Worm (Caenorhabditis elegans) whole organism, early embryonic: ENCODE data around the gene F54D5.4.
A peak's percentile ranks its signal among the peaks of the same experiment; 100 is the strongest.

Source experiments
- B0310.2 ChIP-seq: sonication (generic microtip); optimal IDR thresholded peaks from 2 replicates; lab custom pipeline; 2016; ENCODE audit warnings: mild to moderate bottlenecking, missing genetic modification characterization, missing compliant biosample characterization
- F13C5.2 ChIP-seq: sonication (generic microtip); optimal IDR thresholded peaks from 2 replicates; lab custom pipeline; 2017; ENCODE audit warnings: mild to moderate bottlenecking, missing genetic modification characterization, inconsistent platforms, missing compliant biosample characterization
- aly-1 ChIP-seq: sonication (generic microtip); optimal IDR thresholded peaks from 2 replicates; lab custom pipeline; 2016; ENCODE audit warnings: missing genetic modification characterization, missing compliant biosample characterization
- ama-1 ChIP-seq: fragments of 150-350 bp; optimal IDR thresholded peaks from 2 replicates; lab custom pipeline; 2014
- ceh-13 ChIP-seq: fragments of 200-800 bp; sonication (Bioruptor generic); optimal IDR thresholded peaks from 2 replicates; lab custom pipeline; 2018; ENCODE audit warnings: mild to moderate bottlenecking, missing genetic modification characterization, missing compliant biosample characterization
- ceh-36 ChIP-seq: sonication (generic microtip); optimal IDR thresholded peaks from 2 replicates; lab custom pipeline; 2016; ENCODE audit warnings: missing genetic modification characterization, inconsistent platforms, missing compliant biosample characterization
- ets-7 ChIP-seq: sonication (generic microtip); optimal IDR thresholded peaks from 2 replicates; lab custom pipeline; 2016; ENCODE audit warnings: missing genotype, missing genetic modification characterization, missing compliant biosample characterization
- flt-1 ChIP-seq: fragments of 200-800 bp; sonication (Bioruptor generic); IDR thresholded peaks from 2 replicates; pipeline ENCODE4 v1.3.6; 2022; ENCODE audit warnings: missing genetic modification characterization, missing compliant biosample characterization
- hmbx-1 ChIP-seq: sonication (generic microtip); optimal IDR thresholded peaks from 2 replicates; lab custom pipeline; 2016; ENCODE audit warnings: mild to moderate bottlenecking, missing genetic modification characterization, missing compliant biosample characterization
- hmg-4 ChIP-seq: fragments of 200-800 bp; sonication (Bioruptor generic); optimal IDR thresholded peaks from 2 replicates; lab custom pipeline; 2018; ENCODE audit warnings: mild to moderate bottlenecking, missing genetic modification characterization, missing compliant biosample characterization
- hnd-1 ChIP-seq: sonication (generic microtip); optimal IDR thresholded peaks from 2 replicates; lab custom pipeline; 2016; ENCODE audit warnings: missing genetic modification characterization, missing compliant biosample characterization
- pes-1 ChIP-seq: fragments of 200-800 bp; sonication (Bioruptor generic); IDR thresholded peaks from 2 replicates; pipeline ENCODE4 v1.3.6; 2022; ENCODE audit warnings: missing genetic modification reagents, missing genetic modification characterization, missing compliant biosample characterization
- scrt-1 ChIP-seq: fragments of 200-800 bp; sonication (Bioruptor generic); IDR thresholded peaks from 2 replicates; pipeline ENCODE4 v1.3.6; 2022; ENCODE audit warnings: missing genetic modification characterization, missing compliant biosample characterization
- sea-1 ChIP-seq: fragments of 200-800 bp; sonication (Bioruptor generic); conservative IDR thresholded peaks from 2 replicates; pipeline ENCODE4 v1.3.6; 2022; ENCODE audit warnings: missing genetic modification characterization, missing compliant biosample characterization
- tbx-11 ChIP-seq: fragments of 200-800 bp; sonication (Bioruptor generic); IDR thresholded peaks from 2 replicates; pipeline ENCODE4 v1.3.6; 2022; ENCODE audit warnings: missing genetic modification characterization, missing compliant biosample characterization
- tbx-37 ChIP-seq: fragments of 200-800 bp; sonication (Bioruptor generic); conservative IDR thresholded peaks from 2 replicates; pipeline ENCODE4 v1.3.6; 2022; ENCODE audit warnings: missing genetic modification reagents, missing genetic modification characterization, missing compliant biosample characterization
- tra-4 ChIP-seq: sonication (generic microtip); optimal IDR thresholded peaks from 2 replicates; lab custom pipeline; 2017; ENCODE audit warnings: missing genetic modification characterization, missing compliant biosample characterization

The F54D5.4 gene

DNA sequence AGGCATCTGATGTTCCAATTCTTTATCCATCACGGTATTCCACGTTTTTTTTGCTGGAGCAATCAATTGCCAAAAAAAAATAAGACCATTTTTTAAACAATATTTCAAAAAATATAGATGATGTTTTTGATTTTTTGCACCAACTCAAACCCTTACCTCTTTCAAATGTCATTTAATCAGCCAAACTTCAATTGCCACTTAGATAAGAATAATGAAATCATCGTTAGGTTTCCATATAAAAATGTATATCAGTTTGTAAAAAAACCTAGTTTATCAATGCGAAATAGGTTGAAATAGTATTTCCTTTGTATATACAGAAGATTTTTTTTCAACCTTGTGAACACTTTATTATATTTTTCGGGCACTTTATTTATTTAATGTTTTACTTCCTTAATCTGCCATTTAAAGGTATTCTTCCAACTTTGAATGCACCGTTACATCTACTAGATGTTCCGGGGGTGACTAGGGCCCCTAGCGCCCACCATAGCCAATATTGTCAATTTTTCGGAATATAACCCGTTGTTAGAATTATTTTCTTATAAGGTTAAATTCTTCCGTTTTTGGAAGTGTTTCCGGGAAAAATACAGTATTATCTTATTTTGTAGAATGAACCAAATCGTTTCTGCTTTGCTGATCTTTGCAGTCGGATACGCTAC, at the start of gene F54D5.4, which contains the start of gene F54D5.23:
Gene F54D5.4 (plus strand): TSS at position 606 of the 656 bp plus-strand sequence.
Gene F54D5.23 (minus strand): TSS at position 75 of the 656 bp plus-strand sequence.
- TF ChIP-seq ceh-13 (GFP tag; lab: Kevin White, UChicago) (no peak), aly-1 (tag; lab: Kevin White, UChicago) (no peak), hmbx-1 (tag; lab: Kevin White, UChicago) (no peak), ama-1 (lab: Kevin White, UChicago) (no peak), B0310.2 (tag; lab: Kevin White, UChicago) (no peak), hnd-1 (no peak), F13C5.2 (no peak), tra-4 (no peak), ets-7 (no peak), hmg-4 (GFP tag; lab: Kevin White, UChicago) (no peak), scrt-1 (GFP tag; lab: Robert Waterston, UW) (no peak), ceh-36 (tag; lab: Kevin White, UChicago) (no peak), tbx-11 (no peak), tbx-37 (GFP tag; lab: Robert Waterston, UW) (no peak)

DNA sequence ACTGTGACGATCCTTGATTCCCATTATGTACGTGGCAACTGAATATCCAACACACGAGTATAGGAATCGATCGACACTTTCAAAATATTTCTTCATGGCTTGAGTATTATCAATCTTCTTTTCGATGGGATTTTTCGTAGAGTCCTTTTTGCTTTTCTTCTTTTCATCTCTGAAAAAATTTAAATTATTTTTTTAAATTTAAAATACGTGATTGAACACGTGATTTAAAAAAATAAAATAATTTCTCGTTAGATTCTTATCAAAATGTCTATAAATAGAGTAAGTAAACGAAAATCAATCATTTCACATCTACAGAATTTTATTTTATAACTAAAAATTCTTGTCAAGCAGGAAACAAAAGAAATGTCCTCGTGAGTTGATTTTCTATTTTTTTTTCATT, 48.3 kb upstream of the F54D5.4 start, which contains the start of gene Y62F5A.10:
Gene Y62F5A.10 (plus strand): TSS at position 301 of the 400 bp plus-strand sequence.
- TF ChIP-seq hmg-4 (GFP tag; lab: Kevin White, UChicago), result no peak
- TF ChIP-seq ama-1 (lab: Kevin White, UChicago), result no peak
- TF ChIP-seq F13C5.2, result no peak
- no peak for TF ChIP-seq ceh-13 (GFP tag; lab: Kevin White, UChicago)

DNA sequence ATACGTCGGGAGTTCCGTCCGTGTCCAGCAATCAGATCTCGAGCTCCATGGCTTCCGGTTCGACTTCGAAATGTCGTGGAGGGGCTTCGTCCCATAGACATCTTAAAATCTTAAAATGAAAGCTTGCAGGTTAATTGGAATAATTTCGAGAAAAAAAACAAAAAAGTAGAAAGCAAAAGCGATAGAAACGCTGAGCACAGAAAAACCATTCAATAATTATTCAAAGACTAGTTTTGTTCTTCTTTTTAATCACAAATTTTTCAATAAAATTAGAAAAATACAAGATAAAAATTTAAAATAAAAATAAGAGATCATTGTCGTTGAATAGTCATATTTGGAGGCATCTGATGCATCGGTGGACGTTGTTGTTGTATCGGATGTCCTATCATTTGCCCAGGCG, 42.7 kb upstream of the F54D5.4 start, which contains the start of gene age-1:
Gene age-1 (minus strand): TSS at position 101 of the 400 bp plus-strand sequence.
- TF ChIP-seq ama-1 (lab: Kevin White, UChicago) (no peak), aly-1 (tag; lab: Kevin White, UChicago) (no peak), hmbx-1 (tag; lab: Kevin White, UChicago) (no peak), hnd-1 (no peak), ets-7 (no peak), flt-1 (GFP tag; lab: Robert Waterston, UW) (no peak), tbx-11 (no peak), sea-1 (GFP tag; lab: Robert Waterston, UW) (no peak), tbx-37 (GFP tag; lab: Robert Waterston, UW) (no peak), tra-4 (no peak), F13C5.2 (no peak), B0310.2 (tag; lab: Kevin White, UChicago) (no peak), ceh-36 (tag; lab: Kevin White, UChicago) (no peak), hmg-4 (GFP tag; lab: Kevin White, UChicago) (no peak), pes-1 (GFP tag; lab: Robert Waterston, UW) (no peak), ceh-13 (GFP tag; lab: Kevin White, UChicago) (no peak), scrt-1 (GFP tag; lab: Robert Waterston, UW) (no peak)

DNA sequence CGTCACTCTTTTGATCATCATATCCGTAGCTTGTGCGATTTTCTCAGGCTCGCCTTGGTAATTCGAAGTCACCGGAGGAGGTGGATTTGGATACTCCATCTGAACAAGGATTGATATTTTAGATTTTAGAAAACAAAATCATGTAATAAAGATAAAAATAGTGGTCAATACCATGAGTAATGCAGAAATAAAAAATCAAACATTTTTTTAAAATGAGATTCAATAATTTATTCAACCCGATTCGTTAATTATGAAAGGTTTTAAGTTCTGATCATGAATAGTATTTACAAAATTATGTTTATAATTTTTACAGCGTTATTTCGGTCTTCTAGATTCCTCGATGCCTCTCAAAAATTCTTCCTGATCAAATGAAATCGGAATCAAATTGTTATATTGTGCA, 35.9 kb upstream of the F54D5.4 start, which contains the start of gene mdt-8:
Gene mdt-8 (minus strand): TSS at position 101 of the 400 bp plus-strand sequence.
- TF ChIP-seq tbx-37 (GFP tag; lab: Robert Waterston, UW) (no peak), aly-1 (tag; lab: Kevin White, UChicago) (no peak), B0310.2 (tag; lab: Kevin White, UChicago) (no peak), ets-7 (no peak), tbx-11 (no peak), flt-1 (GFP tag; lab: Robert Waterston, UW) (no peak), F13C5.2 (no peak), ama-1 (lab: Kevin White, UChicago) (no peak), hmg-4 (GFP tag; lab: Kevin White, UChicago) (no peak), pes-1 (GFP tag; lab: Robert Waterston, UW) (no peak), ceh-36 (tag; lab: Kevin White, UChicago) (no peak), sea-1 (GFP tag; lab: Robert Waterston, UW) (no peak), scrt-1 (GFP tag; lab: Robert Waterston, UW) (no peak), hmbx-1 (tag; lab: Kevin White, UChicago) (no peak), tra-4 (no peak), ceh-13 (GFP tag; lab: Kevin White, UChicago) (no peak), hnd-1 (no peak)

DNA sequence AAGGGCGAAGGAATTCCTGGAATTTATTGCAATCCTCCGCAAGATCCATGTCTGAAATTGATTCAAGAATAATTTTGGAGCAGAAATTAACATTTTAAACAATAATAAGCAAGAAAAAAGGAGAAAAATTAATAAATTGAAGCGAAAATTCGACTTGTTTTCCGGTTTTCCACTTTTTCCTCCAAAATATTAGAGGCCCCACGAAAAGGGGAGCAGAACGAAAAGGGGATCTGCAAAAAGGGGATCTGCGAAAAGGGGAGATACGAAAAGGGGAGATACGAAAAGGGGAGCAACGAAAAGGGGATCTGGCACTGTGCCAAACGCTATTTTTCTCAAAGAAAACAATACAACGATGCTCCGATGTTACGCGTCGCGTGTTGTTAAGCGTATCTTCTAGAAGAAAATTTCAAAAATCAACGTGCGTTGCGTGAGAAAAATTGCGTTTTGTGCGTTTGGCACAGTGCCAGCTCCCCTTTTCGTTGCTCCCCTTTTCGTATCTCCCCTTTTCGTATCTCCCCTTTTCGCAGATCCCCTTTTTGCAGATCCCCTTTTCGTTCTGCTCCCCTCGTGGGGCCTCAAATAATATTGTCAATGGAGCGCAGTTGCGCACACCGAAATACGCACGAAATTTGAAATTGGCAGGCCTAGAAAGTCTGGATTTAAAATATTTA, 35.1 kb upstream of the F54D5.4 start, which contains the start of gene Y62F5A.12:
Gene Y62F5A.12 (minus strand): TSS at position 51 of the 671 bp plus-strand sequence.
- TF ChIP-seq ets-7, result peak; percentile 70
- peak; percentile 71; the same call in 1 of the 2 replicates for TF ChIP-seq scrt-1 (GFP tag; lab: Robert Waterston, UW)
- TF ChIP-seq tbx-11, result peak; percentile 63
- TF ChIP-seq hmg-4 (GFP tag; lab: Kevin White, UChicago), result peak; percentile 13
- TF ChIP-seq hnd-1, result peak; percentile 36
- peak; percentile 79 for TF ChIP-seq sea-1 (GFP tag; lab: Robert Waterston, UW)
- TF ChIP-seq pes-1 (GFP tag; lab: Robert Waterston, UW), result peak; percentile 86
- TF ChIP-seq tbx-37 (GFP tag; lab: Robert Waterston, UW), result peak; percentile 86
- TF ChIP-seq flt-1 (GFP tag; lab: Robert Waterston, UW), result peak; percentile 82
- TF ChIP-seq ceh-13 (GFP tag; lab: Kevin White, UChicago), result peak; percentile 14

DNA sequence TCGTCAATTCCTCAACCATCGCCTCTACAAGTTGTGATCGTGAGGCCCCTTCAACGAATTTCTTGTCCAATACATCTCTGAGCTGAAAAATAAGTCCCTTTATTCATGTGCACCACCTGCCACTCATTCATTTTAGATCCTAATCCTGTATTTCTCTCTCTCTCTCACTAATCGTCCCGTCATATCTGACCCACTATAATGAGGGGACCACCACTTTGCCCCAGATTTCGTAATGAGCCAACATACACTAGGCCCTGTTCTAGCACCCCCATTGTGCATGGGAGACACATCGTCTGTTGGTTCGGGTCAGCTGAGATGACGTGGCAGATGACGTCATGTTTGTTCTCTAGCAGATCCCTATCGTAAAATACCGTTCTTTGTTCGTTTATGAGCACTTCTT, 34.2 kb upstream of the F54D5.4 start:
- peak; percentile 56; the same call in 1 of the 2 replicates for TF ChIP-seq sea-1 (GFP tag; lab: Robert Waterston, UW)
- 0 out of 2 replicates have a peak, but pooled peaks have one; percentile 7 for TF ChIP-seq pes-1 (GFP tag; lab: Robert Waterston, UW)
- TF ChIP-seq hmg-4 (GFP tag; lab: Kevin White, UChicago), result peak; percentile 74
- no peak for TF ChIP-seq B0310.2 (tag; lab: Kevin White, UChicago)
- peak; percentile 11 for TF ChIP-seq ceh-36 (tag; lab: Kevin White, UChicago)
- 0 out of 2 replicates have a peak, but pooled peaks have one; percentile 4 for TF ChIP-seq tbx-37 (GFP tag; lab: Robert Waterston, UW)
- TF ChIP-seq tra-4, result no peak
- TF ChIP-seq flt-1 (GFP tag; lab: Robert Waterston, UW), result peak; percentile 35; the same call in 1 of the 2 replicates
- TF ChIP-seq hmbx-1 (tag; lab: Kevin White, UChicago), result no peak
